Worm (Caenorhabditis elegans) whole organism, young adult: Measurements from ENCODE around the gene poml-4.

Experiments
- B0035.1 ChIP-seq: sonication (generic microtip); optimal IDR thresholded peaks from 2 replicates; lab custom pipeline; 2016; ENCODE audit warnings: missing genetic modification characterization, mild to moderate bottlenecking, missing compliant biosample characterization, missing genotype, missing genetic modification reagents
- C06A6.2 ChIP-seq: fragments of 200-800 bp; sonication (Bioruptor generic); conservative IDR thresholded peaks from 2 replicates; pipeline ENCODE4 v1.3.6; 2022; ENCODE audit warnings: missing genetic modification characterization, missing compliant biosample characterization
- C17E4.6 ChIP-seq: fragments of 200-800 bp; sonication (Bioruptor generic); IDR thresholded peaks from 2 replicates; pipeline ENCODE4 v1.3.6; 2022; ENCODE audit warnings: missing genetic modification reagents, missing genetic modification characterization, missing compliant biosample characterization
- D2030.7 ChIP-seq: fragments of 200-800 bp; sonication (Bioruptor generic); IDR thresholded peaks from 2 replicates; pipeline ENCODE4 v1.3.6; 2022; ENCODE audit warnings: missing genetic modification reagents, missing genetic modification characterization, missing compliant biosample characterization
- F23B12.7 ChIP-seq: sonication (generic microtip); optimal IDR thresholded peaks from 2 replicates; lab custom pipeline; 2017; ENCODE audit warnings: missing genetic modification characterization, mild to moderate bottlenecking, missing compliant biosample characterization, antibody characterized with exemption, moderate library complexity; ENCODE audit not compliant: insufficient read depth
- F33H1.4 ChIP-seq: fragments of 200-800 bp; sonication (Bioruptor generic); IDR thresholded peaks from 2 replicates; pipeline ENCODE4 v1.3.6; 2022; ENCODE audit warnings: missing genetic modification reagents, missing genetic modification characterization, missing compliant biosample characterization
- F37B4.10 ChIP-seq: fragments of 200-800 bp; sonication (Bioruptor generic); IDR thresholded peaks from 2 replicates; pipeline ENCODE4 v1.3.6; 2022; ENCODE audit warnings: missing genetic modification characterization, missing compliant biosample characterization
- K11D2.4 ChIP-seq: fragments of 200-800 bp; sonication (Bioruptor generic); IDR thresholded peaks from 2 replicates; pipeline ENCODE4 v1.3.6; 2022; ENCODE audit warnings: missing genetic modification reagents, missing genetic modification characterization, missing compliant biosample characterization
- K12H6.12 ChIP-seq: fragments of 200-800 bp; sonication (Bioruptor generic); optimal IDR thresholded peaks from 2 replicates; lab custom pipeline; 2018; ENCODE audit warnings: mild to moderate bottlenecking, missing genetic modification characterization, missing compliant biosample characterization
- T26A5.8 ChIP-seq: sonication (generic microtip); optimal IDR thresholded peaks from 2 replicates; lab custom pipeline; 2016; ENCODE audit warnings: missing genetic modification characterization, missing compliant biosample characterization
- aptf-2 ChIP-seq: fragments of 200-800 bp; sonication (Bioruptor generic); conservative IDR thresholded peaks from 2 replicates; pipeline ENCODE4 v1.3.6; 2022; ENCODE audit warnings: missing genetic modification reagents, missing genetic modification characterization, missing compliant biosample characterization
- atf-7 ChIP-seq: sonication (generic microtip); optimal IDR thresholded peaks from 2 replicates; lab custom pipeline; 2017; ENCODE audit warnings: mild to moderate bottlenecking, missing genetic modification characterization, missing compliant biosample characterization
- cebp-1 ChIP-seq, 2 experiments: fragments of 200-800 bp in 1 of 2; sonication (Bioruptor generic) in 1 of 2; sonication (generic microtip) in 1 of 2; IDR thresholded peaks in 1 of 2; optimal IDR thresholded peaks in 1 of 2; 2 replicates each; pipeline versions ENCODE4 v1.3.6 to Lab custom; 2017 to 2022; ENCODE audit warnings: missing compliant biosample characterization in 2 of 2, missing genetic modification characterization in 2 of 2, mild to moderate bottlenecking in 1 of 2, missing genetic modification reagents in 1 of 2, moderate library complexity in 1 of 2
- ceh-40 ChIP-seq: fragments of 200-800 bp; sonication (Bioruptor generic); IDR thresholded peaks from 2 replicates; pipeline ENCODE4 v1.3.6; 2022; ENCODE audit warnings: missing genetic modification characterization, missing compliant biosample characterization
- ceh-58 ChIP-seq: fragments of 200-800 bp; sonication (Bioruptor generic); IDR thresholded peaks from 2 replicates; pipeline ENCODE4 v1.3.6; 2022; ENCODE audit warnings: missing genetic modification characterization, missing compliant biosample characterization
- dox-1 ChIP-seq: fragments of 200-800 bp; sonication (Bioruptor generic); IDR thresholded peaks from 2 replicates; pipeline ENCODE4 v1.3.6; 2022; ENCODE audit warnings: missing genetic modification reagents, missing genetic modification characterization, missing compliant biosample characterization
- dpff-1 ChIP-seq: sonication (generic microtip); optimal IDR thresholded peaks from 2 replicates; lab custom pipeline; 2017; ENCODE audit warnings: mild to moderate bottlenecking, missing genetic modification characterization, missing compliant biosample characterization
- egl-18 ChIP-seq: fragments of 200-800 bp; sonication (Bioruptor generic); IDR thresholded peaks from 2 replicates; pipeline ENCODE4 v1.3.6; 2022; ENCODE audit warnings: missing genetic modification reagents, missing genetic modification characterization, missing compliant biosample characterization
- egrh-3 ChIP-seq: fragments of 200-800 bp; sonication (Bioruptor generic); IDR thresholded peaks from 2 replicates; pipeline ENCODE4 v1.3.6; 2022; ENCODE audit warnings: missing genetic modification reagents, missing genetic modification characterization, missing compliant biosample characterization
- ets-4 ChIP-seq: fragments of 200-800 bp; sonication (Bioruptor generic); optimal IDR thresholded peaks from 2 replicates; lab custom pipeline; 2018; ENCODE audit warnings: mild to moderate bottlenecking, missing genetic modification characterization, missing compliant biosample characterization
- fkh-3 ChIP-seq: sonication (generic microtip); optimal IDR thresholded peaks from 2 replicates; lab custom pipeline; 2016; ENCODE audit warnings: mild to moderate bottlenecking, missing genetic modification characterization, missing compliant biosample characterization
- hlh-26 ChIP-seq: fragments of 200-800 bp; sonication (Bioruptor generic); conservative IDR thresholded peaks from 2 replicates; pipeline ENCODE4 v1.3.6; 2022; ENCODE audit warnings: missing genetic modification reagents, missing genetic modification characterization, missing compliant biosample characterization
- lin-26 ChIP-seq: fragments of 200-800 bp; sonication (Bioruptor generic); IDR thresholded peaks from 2 replicates; pipeline ENCODE4 v1.3.6; 2022; ENCODE audit warnings: missing genetic modification reagents, missing genetic modification characterization, missing compliant biosample characterization
- lin-35 ChIP-seq, 3 experiments: fragments of 150-350 bp in 2 of 3; sonication (generic microtip) in 1 of 3; optimal IDR thresholded peaks; 2 replicates each; lab custom pipeline; 2014 to 2018; ENCODE audit warnings: missing biosample characterization in 3 of 3, missing genetic modification characterization in 3 of 3, missing genetic modification reagents in 3 of 3
- lin-40 ChIP-seq: sonication (generic microtip); optimal IDR thresholded peaks from 2 replicates; lab custom pipeline; 2016; ENCODE audit warnings: missing genetic modification characterization, mild to moderate bottlenecking, missing compliant biosample characterization, missing genotype, missing genetic modification reagents
- lir-1 ChIP-seq: fragments of 200-800 bp; sonication (Bioruptor generic); conservative IDR thresholded peaks from 2 replicates; pipeline ENCODE4 v1.3.6; 2022; ENCODE audit warnings: missing genetic modification reagents, missing genetic modification characterization, missing compliant biosample characterization
- lsy-27 ChIP-seq: sonication (generic microtip); optimal IDR thresholded peaks from 2 replicates; lab custom pipeline; 2017; ENCODE audit warnings: missing genetic modification characterization, mild to moderate bottlenecking, missing compliant biosample characterization, antibody characterized with exemption, missing genotype, borderline replicate concordance; ENCODE audit not compliant: insufficient read depth
- madf-8 ChIP-seq: fragments of 200-800 bp; sonication (Bioruptor generic); conservative IDR thresholded peaks from 2 replicates; pipeline ENCODE4 v1.3.6; 2022; ENCODE audit warnings: missing genetic modification reagents, missing genetic modification characterization, missing compliant biosample characterization
- mcd-1 ChIP-seq: fragments of 200-800 bp; sonication (Bioruptor generic); IDR thresholded peaks from 2 replicates; pipeline ENCODE4 v1.3.6; 2022; ENCODE audit warnings: missing genetic modification reagents, missing genetic modification characterization, missing compliant biosample characterization
- nfya-1 ChIP-seq: sonication (generic microtip); optimal IDR thresholded peaks from 2 replicates; lab custom pipeline; 2017; ENCODE audit warnings: antibody characterized with exemption, missing compliant biosample characterization, missing genetic modification characterization, borderline replicate concordance; ENCODE audit not compliant: insufficient read depth
- nhr-27 ChIP-seq: fragments of 200-800 bp; sonication (Bioruptor generic); optimal IDR thresholded peaks from 2 replicates; lab custom pipeline; 2018; ENCODE audit warnings: mild to moderate bottlenecking, missing genetic modification characterization, moderate library complexity, missing compliant biosample characterization
- sea-2 ChIP-seq: fragments of 200-800 bp; sonication (Bioruptor generic); IDR thresholded peaks from 2 replicates; pipeline ENCODE4 v1.3.6; 2022; ENCODE audit warnings: missing genetic modification characterization, missing compliant biosample characterization
- snpc-3.4 ChIP-seq: sonication (generic microtip); optimal IDR thresholded peaks from 2 replicates; lab custom pipeline; 2017; ENCODE audit warnings: missing genetic modification characterization, mild to moderate bottlenecking, missing compliant biosample characterization, antibody characterized with exemption, moderate library complexity, missing genotype, missing genetic modification reagents
- somi-1 ChIP-seq: fragments of 200-800 bp; sonication (Bioruptor generic); optimal IDR thresholded peaks from 2 replicates; lab custom pipeline; 2018; ENCODE audit warnings: mild to moderate bottlenecking, missing genetic modification characterization, missing compliant biosample characterization
- tbx-9 ChIP-seq: sonication (generic microtip); optimal IDR thresholded peaks from 2 replicates; lab custom pipeline; 2016; ENCODE audit warnings: borderline replicate concordance, missing genetic modification characterization, inconsistent platforms, missing compliant biosample characterization
- unc-130 ChIP-seq: sonication (generic microtip); optimal IDR thresholded peaks from 2 replicates; lab custom pipeline; 2016; ENCODE audit warnings: missing genetic modification reagents, missing genetic modification characterization, missing compliant biosample characterization
- xnd-1 ChIP-seq: sonication (generic microtip); optimal IDR thresholded peaks from 2 replicates; lab custom pipeline; 2016; ENCODE audit warnings: missing genotype, missing genetic modification reagents, missing genetic modification characterization, missing compliant biosample characterization
- zfh-2 ChIP-seq: fragments of 200-800 bp; sonication (Bioruptor generic); conservative IDR thresholded peaks from 2 replicates; pipeline ENCODE4 v1.3.6; 2022; ENCODE audit warnings: missing genetic modification reagents, missing genetic modification characterization, missing compliant biosample characterization
- ztf-18 ChIP-seq: sonication (generic microtip); optimal IDR thresholded peaks from 2 replicates; lab custom pipeline; 2016; ENCODE audit warnings: missing genotype, mild to moderate bottlenecking, missing genetic modification characterization, missing compliant biosample characterization
- ztf-22 ChIP-seq: fragments of 200-800 bp; sonication (Bioruptor generic); optimal IDR thresholded peaks from 2 replicates; lab custom pipeline; 2018; ENCODE audit warnings: mild to moderate bottlenecking, missing genetic modification characterization, moderate library complexity, missing compliant biosample characterization
- ztf-25 ChIP-seq: fragments of 200-800 bp; sonication (Bioruptor generic); IDR thresholded peaks from 2 replicates; pipeline ENCODE4 v1.3.6; 2022; ENCODE audit warnings: missing genetic modification reagents, missing genetic modification characterization, missing compliant biosample characterization
- ztf-3 ChIP-seq: fragments of 200-800 bp; sonication (Bioruptor generic); optimal IDR thresholded peaks from 2 replicates; lab custom pipeline; 2018; ENCODE audit warnings: mild to moderate bottlenecking, missing genetic modification characterization, missing compliant biosample characterization

Gene poml-4

ce11 chrII:1500959-1501358 is 39.8 kb upstream of the poml-4 start (continued):
- TF ChIP-seq sea-2 (GFP tag; lab: Robert Waterston, UW): no peak
- no peak for TF ChIP-seq lir-1 (GFP tag; lab: Robert Waterston, UW)
- TF ChIP-seq xnd-1 (tag; lab: Kevin White, UChicago): peak; percentile 87

DNA sequence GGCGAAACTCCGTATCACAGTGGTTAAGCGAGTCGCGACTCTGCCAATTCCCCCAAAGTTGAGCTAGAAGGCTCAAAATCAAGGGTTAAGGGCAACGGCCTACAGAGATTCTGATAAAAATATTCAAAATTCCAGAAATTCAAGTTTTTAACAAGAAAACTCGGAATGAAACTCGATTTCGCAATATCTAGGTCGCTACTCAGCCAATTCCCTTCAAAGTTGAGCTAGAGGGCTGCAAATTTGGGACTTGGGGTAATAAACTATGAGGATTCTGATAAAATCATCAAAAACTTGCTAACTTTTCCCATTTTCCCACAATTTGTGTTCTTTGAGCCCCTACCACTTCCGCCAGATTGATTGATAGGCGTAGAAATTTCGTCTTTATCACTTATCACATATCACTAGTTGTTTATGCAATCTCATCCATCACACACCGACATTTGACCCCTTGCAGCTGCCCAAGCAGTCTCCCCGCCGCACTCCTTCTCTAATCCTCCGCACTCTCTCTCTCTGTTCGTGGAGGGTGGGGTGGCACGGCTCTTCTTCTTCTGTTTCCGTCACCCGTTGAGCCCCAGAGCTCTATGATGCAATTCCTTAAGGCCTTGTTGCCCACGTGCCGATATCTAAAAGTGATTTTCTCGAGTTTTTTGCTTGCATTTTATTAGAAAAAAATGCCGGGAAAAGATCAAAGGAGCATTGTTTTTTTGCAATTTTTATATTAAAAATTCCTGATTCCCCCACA is 38.9 kb upstream of the poml-4 start:
- TF ChIP-seq zfh-2 (GFP tag; lab: Robert Waterston, UW) (peak; percentile 90), T26A5.8 (tag; lab: Kevin White, UChicago) (no peak), K12H6.12 (tag; lab: Kevin White, UChicago) (peak; percentile 54), lin-40 (tag; lab: Kevin White, UChicago) (peak; percentile 2), D2030.7 (GFP tag; lab: Robert Waterston, UW) (no peak), dox-1 (GFP tag; lab: Robert Waterston, UW) (0 out of 2 replicates have a peak, but pooled peaks have one; percentile 7), cebp-1 (GFP tag; IDR thresholded peaks at IDR 0.05; lab: Robert Waterston, UW) (0 out of 2 replicates have a peak, but pooled peaks have one; percentile 14), cebp-1 (tag; optimal IDR thresholded peaks at IDR 0.05; lab: Kevin White, UChicago) (peak; percentile 92), unc-130 (GFP tag; lab: Kevin White, UChicago) (no peak), somi-1 (GFP tag; lab: Kevin White, UChicago) (peak; percentile 84), mcd-1 (GFP tag; lab: Robert Waterston, UW) (0 out of 2 replicates have a peak, but pooled peaks have one; percentile 17), ztf-3 (GFP tag; lab: Kevin White, UChicago) (no peak)
- TF ChIP-seq, all 124 proteins: peak for 7

ce11 chrII:1503663-1504062 is 37.1 kb upstream of the poml-4 start:
- no peak for TF ChIP-seq F23B12.7 (tag; lab: Kevin White, UChicago)
- no peak for TF ChIP-seq ztf-18 (tag; lab: Kevin White, UChicago)
- TF ChIP-seq ceh-40 (GFP tag; lab: Robert Waterston, UW): no peak
- TF ChIP-seq sea-2 (GFP tag; lab: Robert Waterston, UW): no peak
- no peak for TF ChIP-seq C17E4.6 (GFP tag; lab: Robert Waterston, UW)
- no peak for TF ChIP-seq snpc-3.4 (tag; lab: Kevin White, UChicago)
- no peak for TF ChIP-seq atf-7 (tag; lab: Kevin White, UChicago)
- TF ChIP-seq F37B4.10 (GFP tag; lab: Robert Waterston, UW): no peak
- TF ChIP-seq fkh-3 (tag; lab: Kevin White, UChicago): no peak
- TF ChIP-seq ztf-22 (GFP tag; lab: Kevin White, UChicago): no peak
- TF ChIP-seq egl-18 (GFP tag; lab: Robert Waterston, UW): no peak
- no peak for TF ChIP-seq dox-1 (GFP tag; lab: Robert Waterston, UW)
- no peak for TF ChIP-seq lsy-27 (tag; lab: Kevin White, UChicago)
- no peak for TF ChIP-seq T26A5.8 (tag; lab: Kevin White, UChicago)
- no peak for TF ChIP-seq F33H1.4 (GFP tag; lab: Robert Waterston, UW)
- TF ChIP-seq tbx-9 (tag; lab: Kevin White, UChicago): no peak
- no peak for TF ChIP-seq B0035.1 (tag; lab: Kevin White, UChicago)
- TF ChIP-seq madf-8: no peak
- no peak for TF ChIP-seq dpff-1 (tag; lab: Kevin White, UChicago)

DNA sequence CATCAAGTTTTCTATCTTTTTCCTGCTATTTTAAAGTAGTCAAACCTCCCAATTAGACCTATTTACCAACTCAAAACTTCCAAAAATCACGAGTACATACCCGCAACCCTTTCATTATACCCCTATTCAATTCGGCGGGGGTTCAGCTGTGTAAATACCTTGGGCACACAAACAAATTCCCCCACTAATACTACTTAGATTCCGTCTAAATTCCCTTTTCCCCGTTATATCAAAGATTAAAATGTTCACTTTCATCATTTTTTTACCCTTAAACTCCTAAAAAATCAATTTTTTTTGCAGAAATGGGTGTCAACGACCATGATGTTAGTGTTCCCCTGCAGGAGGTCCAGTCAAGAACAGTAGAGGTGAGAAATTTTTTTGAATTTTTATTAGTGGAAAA is 36.5 kb upstream of the poml-4 start, which contains the start of gene fdgt-1:
Gene fdgt-1 (plus strand): TSS at position 301 of the 400 bp plus-strand sequence.
- TF ChIP-seq nfya-1 (tag; lab: Kevin White, UChicago) (no peak), hlh-26 (GFP tag; lab: Robert Waterston, UW) (no peak), K11D2.4 (GFP tag; lab: Robert Waterston, UW) (no peak), ets-4 (GFP tag; lab: Kevin White, UChicago) (no peak), ztf-25 (GFP tag; lab: Robert Waterston, UW) (no peak), nhr-27 (no peak), lin-35 (GFP tag; optimal IDR thresholded peaks at IDR 0.05; lab: Kevin White, UChicago) (no peak), lin-26 (GFP tag; lab: Robert Waterston, UW) (no peak), egrh-3 (GFP tag; lab: Robert Waterston, UW) (no peak), aptf-2 (no peak), C06A6.2 (GFP tag; lab: Robert Waterston, UW) (no peak), ceh-58 (GFP tag; lab: Robert Waterston, UW) (no peak)
